Worm (Caenorhabditis elegans): ENCODE data around the gene F14D7.14.

DNA sequence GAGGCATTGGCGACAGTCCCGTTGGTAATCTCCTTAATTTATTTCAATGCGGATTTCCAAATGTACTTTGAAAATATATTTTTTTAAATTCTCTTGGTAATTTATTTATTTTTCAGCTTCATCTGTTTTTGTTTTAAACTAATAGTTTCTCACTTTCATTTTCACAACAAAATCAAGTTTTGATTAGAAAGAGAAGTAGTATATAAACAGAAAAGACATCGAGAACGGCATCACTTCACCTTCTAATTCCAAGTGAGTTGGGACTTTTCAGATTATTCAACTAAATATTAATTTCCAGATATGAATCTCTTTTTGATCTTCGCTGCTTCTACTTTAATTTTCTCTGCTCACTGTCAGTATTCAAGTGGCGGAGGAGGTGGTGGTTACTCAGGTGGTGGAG, 10.5 kb downstream of the F14D7.14 start, which contains the start of gene F47B8.14:
- TF ChIP-seq nhr-12 (tag; optimal IDR thresholded peaks at IDR 0.05) = no peak
- TF ChIP-seq pha-4 (tag; optimal IDR thresholded peaks at IDR 0.05) = no peak

Measured in whole organism, mixed stage, embryonic.